Worm (Caenorhabditis elegans): Measurements from ENCODE around the gene Y54G2A.12.
"Not testable (repeated sequence)": the region's sequence is repeated elsewhere in the genome, so short reads cannot be mapped to it uniquely, and the experiment has no call there.

Y54G2A.12 gene

DNA sequence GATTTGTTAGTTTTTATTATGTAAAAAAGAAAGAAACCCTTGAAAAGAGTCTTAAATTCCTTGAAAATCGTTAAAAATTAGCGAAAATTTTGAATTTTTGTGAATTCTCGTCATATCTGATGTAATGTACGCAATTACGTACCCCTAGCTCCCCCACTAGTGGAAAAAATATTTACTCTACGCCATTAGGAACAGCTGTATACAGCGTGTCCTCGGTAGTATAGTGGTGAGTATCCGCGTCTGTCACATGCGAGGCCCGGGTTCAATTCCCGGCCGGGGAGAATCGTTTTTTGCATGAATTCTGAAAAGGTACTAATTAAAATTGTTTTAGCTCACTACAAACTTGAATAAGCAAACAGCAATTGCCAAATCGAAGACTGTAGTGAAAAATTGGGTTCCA is 17.2 kb upstream of the Y54G2A.12 start:
- TF ChIP-seq tbx-11 (GFP tag; IDR thresholded peaks at IDR 0.05) (no peak), tra-4 (tag; optimal IDR thresholded peaks at IDR 0.05) (no peak), hmg-4 (GFP tag; optimal IDR thresholded peaks at IDR 0.05) (no peak), pes-1 (GFP tag; IDR thresholded peaks at IDR 0.05) (no peak), F13C5.2 (tag; optimal IDR thresholded peaks at IDR 0.05) (no peak), ets-7 (tag; optimal IDR thresholded peaks at IDR 0.05) (no peak), sea-1 (GFP tag; conservative IDR thresholded peaks at IDR 0.05) (no peak), flt-1 (GFP tag; IDR thresholded peaks at IDR 0.05) (no peak), hnd-1 (tag; optimal IDR thresholded peaks at IDR 0.05) (no peak), ama-1 (optimal IDR thresholded peaks at IDR 0.05) (no peak), ceh-13 (GFP tag; optimal IDR thresholded peaks at IDR 0.05) (no peak), ceh-36 (tag; optimal IDR thresholded peaks at IDR 0.05) (no peak), scrt-1 (GFP tag; IDR thresholded peaks at IDR 0.05) (no peak), B0310.2 (tag; optimal IDR thresholded peaks at IDR 0.05) (no peak), aly-1 (tag; optimal IDR thresholded peaks at IDR 0.05) (no peak), hmbx-1 (tag; optimal IDR thresholded peaks at IDR 0.05) (no peak), tbx-37 (GFP tag; conservative IDR thresholded peaks at IDR 0.05) (no peak)

DNA sequence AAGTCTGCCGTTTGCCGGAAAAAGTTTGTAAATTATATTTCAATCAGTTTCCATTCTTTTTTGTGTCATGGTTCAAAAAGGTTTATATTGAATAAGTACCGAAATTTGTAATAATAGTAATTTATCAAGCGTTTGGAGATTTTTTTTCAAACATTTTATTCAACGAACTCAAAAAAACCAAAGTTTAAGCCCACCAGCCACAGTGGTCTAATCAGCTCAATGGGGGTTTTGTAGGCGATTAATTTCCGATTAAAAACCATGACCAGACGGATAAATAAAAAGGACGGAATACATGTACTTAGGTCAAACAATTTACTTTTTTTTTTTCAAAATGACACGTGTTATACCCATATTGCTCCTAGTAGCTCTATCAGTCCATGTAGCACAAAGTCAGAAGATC is 16.7 kb upstream of the Y54G2A.12 start, which contains the start of gene Y54G2A.10:
Gene Y54G2A.10, plus strand, starts transcription at position 301 of the 400 bp plus-strand sequence.
- TF ChIP-seq tra-4 (tag; optimal IDR thresholded peaks at IDR 0.05) (no peak), ceh-13 (GFP tag; optimal IDR thresholded peaks at IDR 0.05) (no peak), scrt-1 (GFP tag; IDR thresholded peaks at IDR 0.05) (no peak), ama-1 (optimal IDR thresholded peaks at IDR 0.05) (no peak), hnd-1 (tag; optimal IDR thresholded peaks at IDR 0.05) (no peak), hmg-4 (GFP tag; optimal IDR thresholded peaks at IDR 0.05) (no peak), aly-1 (tag; optimal IDR thresholded peaks at IDR 0.05) (no peak), tbx-37 (GFP tag; conservative IDR thresholded peaks at IDR 0.05) (no peak)

DNA sequence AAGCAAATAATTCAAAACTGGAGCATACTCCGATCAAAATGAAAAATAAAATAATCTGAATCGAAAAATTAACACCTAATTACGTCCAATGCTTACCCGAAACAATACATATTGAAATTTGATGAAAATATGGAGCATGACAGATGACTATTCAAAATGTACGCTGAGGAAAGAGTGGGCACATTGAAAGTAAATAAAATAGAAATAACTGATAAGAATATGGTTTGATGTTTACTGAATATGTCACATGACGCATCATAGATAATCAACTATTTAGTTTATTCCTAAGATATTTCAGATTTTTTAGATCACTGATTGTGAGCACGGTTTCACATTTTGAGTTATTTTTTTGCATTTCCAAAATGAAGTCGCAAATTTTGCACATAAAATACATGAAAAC is 15.7 kb upstream of the Y54G2A.12 start, which contains the start of gene Y54G2A.52:
Gene Y54G2A.52, minus strand, starts transcription at position 348 of the 400 bp plus-strand sequence.
- no peak for TF ChIP-seq sea-1 (GFP tag; conservative IDR thresholded peaks at IDR 0.05)

ce11 chrIV:2793956-2794355 is 11.3 kb upstream of the Y54G2A.12 start:
- TF ChIP-seq tbx-11 (GFP tag; IDR thresholded peaks at IDR 0.05) (no peak), sea-1 (GFP tag; conservative IDR thresholded peaks at IDR 0.05) (no peak)

DNA sequence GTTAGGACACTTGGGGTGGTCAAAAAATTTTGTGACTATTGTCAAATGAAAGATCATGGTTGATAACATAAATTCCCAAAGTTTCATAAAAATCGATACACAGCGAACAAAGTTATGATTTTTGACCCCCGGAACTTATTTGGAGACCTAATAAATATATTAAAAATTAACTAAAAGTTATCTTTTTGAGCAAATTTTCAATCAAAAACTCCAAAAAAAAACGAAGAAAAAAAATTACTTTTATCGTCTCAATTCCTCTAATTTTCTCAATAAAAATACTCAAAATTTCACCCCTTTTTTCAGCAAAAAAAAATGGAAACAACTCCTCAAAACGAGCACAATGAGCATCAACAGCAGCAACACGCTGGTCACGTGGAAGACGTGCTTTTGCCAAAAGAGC is 5.7 kb upstream of the Y54G2A.12 start, which contains the start of gene atln-1:
Gene atln-1, plus strand, starts transcription at position 301 of the 400 bp plus-strand sequence.
- not testable (repeated sequence) for TF ChIP-seq B0310.2 (tag; optimal IDR thresholded peaks at IDR 0.05); ama-1 (optimal IDR thresholded peaks at IDR 0.05); sea-1 (GFP tag; conservative IDR thresholded peaks at IDR 0.05)

DNA sequence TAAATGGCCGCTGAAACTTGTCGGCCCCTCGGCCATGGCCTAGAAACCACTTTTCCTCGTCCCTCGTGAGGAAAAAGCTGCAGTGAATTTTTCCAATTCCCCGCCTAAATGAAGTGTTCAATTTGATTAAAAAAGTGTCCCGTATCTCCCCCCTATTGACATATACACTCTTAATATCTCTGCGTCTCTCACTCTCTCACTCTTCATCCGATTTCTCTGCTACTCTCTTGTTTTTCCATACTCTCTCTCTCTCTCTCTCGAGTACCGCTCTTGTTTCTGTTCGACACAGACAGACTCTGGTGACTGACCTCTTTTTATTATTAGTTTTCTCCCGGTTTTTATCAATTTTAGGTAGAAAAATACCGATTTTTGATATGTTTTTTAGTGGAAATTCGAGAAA is 2.4 kb upstream of the Y54G2A.12 start:
- TF ChIP-seq scrt-1 (GFP tag; IDR thresholded peaks at IDR 0.05) = no peak
- TF ChIP-seq B0310.2 (tag; optimal IDR thresholded peaks at IDR 0.05) = no peak
- no peak for TF ChIP-seq tbx-37 (GFP tag; conservative IDR thresholded peaks at IDR 0.05)
- no peak for TF ChIP-seq sea-1 (GFP tag; conservative IDR thresholded peaks at IDR 0.05)
- TF ChIP-seq ets-7 (tag; optimal IDR thresholded peaks at IDR 0.05) = no peak
- no peak for TF ChIP-seq ama-1 (optimal IDR thresholded peaks at IDR 0.05)
- no peak for TF ChIP-seq hmbx-1 (tag; optimal IDR thresholded peaks at IDR 0.05)
- TF ChIP-seq hnd-1 (tag; optimal IDR thresholded peaks at IDR 0.05) = no peak
- TF ChIP-seq F13C5.2 (tag; optimal IDR thresholded peaks at IDR 0.05) = no peak
- TF ChIP-seq aly-1 (tag; optimal IDR thresholded peaks at IDR 0.05) = no peak
- TF ChIP-seq pes-1 (GFP tag; IDR thresholded peaks at IDR 0.05) = no peak
- no peak for TF ChIP-seq hmg-4 (GFP tag; optimal IDR thresholded peaks at IDR 0.05)
- TF ChIP-seq tbx-11 (GFP tag; IDR thresholded peaks at IDR 0.05) = no peak
- no peak for TF ChIP-seq ceh-36 (tag; optimal IDR thresholded peaks at IDR 0.05)
- TF ChIP-seq tra-4 (tag; optimal IDR thresholded peaks at IDR 0.05) = no peak
- no peak for TF ChIP-seq flt-1 (GFP tag; IDR thresholded peaks at IDR 0.05)
- TF ChIP-seq ceh-13 (GFP tag; optimal IDR thresholded peaks at IDR 0.05) = no peak

DNA sequence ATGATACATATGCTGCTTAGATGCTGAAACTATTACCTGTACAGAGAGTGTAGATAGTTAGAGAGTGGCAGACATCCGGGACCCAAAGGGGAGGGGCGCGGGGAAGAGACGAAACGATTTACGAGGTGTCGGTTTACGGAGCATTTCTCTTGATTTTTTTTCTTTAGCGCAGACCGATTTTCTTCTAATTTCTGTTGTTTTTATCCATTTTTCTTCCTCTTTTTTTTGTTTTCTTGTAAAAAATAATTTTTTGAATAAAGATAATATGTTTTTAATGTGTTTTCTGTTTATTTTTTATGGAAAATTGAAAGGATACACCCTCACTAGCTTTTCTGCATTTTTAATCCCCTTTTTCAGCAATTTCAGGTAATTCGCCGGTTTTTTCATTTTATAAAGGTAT is 4.8 kb downstream of the Y54G2A.12 start, which contains the start of gene Y54G2A.72:
Gene Y54G2A.72, plus strand, starts transcription at position 301 of the 400 bp plus-strand sequence.
- TF ChIP-seq tra-4 (tag; optimal IDR thresholded peaks at IDR 0.05); ceh-13 (GFP tag; optimal IDR thresholded peaks at IDR 0.05); tbx-37 (GFP tag; conservative IDR thresholded peaks at IDR 0.05): not testable (repeated sequence)

DNA sequence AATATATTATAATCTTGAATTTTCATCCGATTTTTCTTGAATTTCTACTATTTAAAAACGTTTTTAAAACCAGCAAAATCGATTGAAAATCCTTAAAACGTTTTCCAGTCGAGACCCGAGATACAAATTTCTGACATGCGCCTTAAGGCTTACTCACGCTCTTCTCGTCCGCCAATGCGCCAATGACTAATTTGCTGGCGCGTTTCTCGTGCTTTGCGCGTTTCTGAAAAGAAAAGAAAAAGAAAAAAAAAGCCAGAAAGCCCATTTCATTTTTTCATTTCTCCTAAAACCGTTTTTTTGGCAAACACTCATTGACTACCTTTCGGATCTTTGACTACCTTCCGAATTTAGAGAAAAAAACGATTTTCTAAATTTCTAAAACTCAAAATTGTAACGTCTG is 5.9 kb downstream of the Y54G2A.12 start:
- no peak for TF ChIP-seq hnd-1 (tag; optimal IDR thresholded peaks at IDR 0.05)
- TF ChIP-seq hmbx-1 (tag; optimal IDR thresholded peaks at IDR 0.05) = no peak
- no peak for TF ChIP-seq hmg-4 (GFP tag; optimal IDR thresholded peaks at IDR 0.05)
- TF ChIP-seq tra-4 (tag; optimal IDR thresholded peaks at IDR 0.05) = no peak
- TF ChIP-seq scrt-1 (GFP tag; IDR thresholded peaks at IDR 0.05) = no peak

DNA sequence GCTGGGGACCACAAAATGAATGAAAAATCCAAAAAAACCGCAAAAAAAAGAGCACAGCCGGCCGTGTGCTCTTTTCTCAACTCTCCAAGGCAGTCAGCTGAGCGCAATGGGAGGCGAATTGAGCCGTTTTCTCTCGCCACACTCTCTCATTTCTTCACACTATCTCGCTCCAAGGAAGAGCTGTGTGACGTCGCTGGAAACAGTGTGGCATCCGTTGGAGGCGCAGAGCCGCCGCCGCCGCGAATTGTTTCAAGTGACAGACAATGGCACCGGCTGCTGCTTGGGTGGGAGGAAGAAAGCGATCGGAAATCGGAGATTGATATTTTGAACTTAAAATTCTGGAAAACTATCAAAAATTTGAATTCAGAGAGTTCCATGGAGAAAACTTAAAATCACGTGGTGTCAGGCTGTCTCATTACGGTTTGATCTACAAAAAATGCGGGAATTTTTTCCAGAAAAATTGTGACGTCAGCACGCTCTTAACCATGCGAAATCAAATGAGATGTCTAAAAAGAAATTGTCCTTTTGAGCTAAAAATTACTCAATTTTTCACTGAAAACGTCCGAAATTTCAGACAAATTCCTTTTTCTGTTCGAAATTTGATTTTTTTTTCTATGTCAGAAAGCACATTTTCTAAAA is 6.5 kb downstream of the Y54G2A.12 start:
- TF ChIP-seq flt-1 (GFP tag; IDR thresholded peaks at IDR 0.05) (no peak), F13C5.2 (tag; optimal IDR thresholded peaks at IDR 0.05) (no peak), B0310.2 (tag; optimal IDR thresholded peaks at IDR 0.05) (no peak), ama-1 (optimal IDR thresholded peaks at IDR 0.05) (no peak), tbx-37 (GFP tag; conservative IDR thresholded peaks at IDR 0.05) (no peak), ets-7 (tag; optimal IDR thresholded peaks at IDR 0.05) (no peak)
